Fruit fly (Drosophila melanogaster): ENCODE measurements around the gene Pburs.

Pburs gene

dm6 chr2L:14367274-14367669, 49.9 kb downstream of the Pburs start (continued):
- TF ChIP-seq CG15011 (GFP tag; optimal IDR thresholded peaks at IDR 0.05), result peak; percentile 20
- TF ChIP-seq tio (GFP tag; optimal IDR thresholded peaks at IDR 0.05), result no peak
- TF ChIP-seq dmrt11E (tag; optimal IDR thresholded peaks at IDR 0.05), result peak; percentile 28
- TF ChIP-seq CG7786 (GFP tag; optimal IDR thresholded peaks at IDR 0.05), result no peak
- no peak for TF ChIP-seq pan (optimal IDR thresholded peaks at IDR 0.05)
- peak in 1 of 2 experiments; percentile 32 for TF ChIP-seq pan (GFP tag; optimal IDR thresholded peaks at IDR 0.05 in 1 of 2, IDR thresholded peaks at IDR 0.05 in 1 of 2)
- peak; percentile 54 for TF ChIP-seq Xbp1 (GFP tag; optimal IDR thresholded peaks at IDR 0.05)
- TF ChIP-seq Myb (GFP tag; optimal IDR thresholded peaks at IDR 0.05), result no peak
- no peak for TF ChIP-seq Bteb2 (GFP tag; optimal IDR thresholded peaks at IDR 0.05)
- TF ChIP-seq pzg (GFP tag; optimal IDR thresholded peaks at IDR 0.05), result no peak
- peak; percentile 50 for TF ChIP-seq Ada2b (GFP tag; IDR thresholded peaks at IDR 0.05)
- TF ChIP-seq ranshi (GFP tag; IDR thresholded peaks at IDR 0.05), result no peak
- TF ChIP-seq Max (GFP tag; optimal IDR thresholded peaks at IDR 0.05), result peak; percentile 31
- TF ChIP-seq schlank (tag; optimal IDR thresholded peaks at IDR 0.05), result no peak
- TF ChIP-seq CG10209 (GFP tag; optimal IDR thresholded peaks at IDR 0.05), result peak; percentile 5
- TF ChIP-seq Hr78 (GFP tag; optimal IDR thresholded peaks at IDR 0.05), result peak in 1 of 2 experiments; percentile 16
- TF ChIP-seq CG4707 (GFP tag; optimal IDR thresholded peaks at IDR 0.05), result no peak
- TF ChIP-seq gem (tag; optimal IDR thresholded peaks at IDR 0.05), result peak; percentile 37
- TF ChIP-seq CG4820 (GFP tag; optimal IDR thresholded peaks at IDR 0.05), result peak; percentile 66
- 0 out of 3 replicates have a peak, but pooled peaks have one; percentile 29 for TF ChIP-seq jigr1 (GFP tag; IDR thresholded peaks at IDR 0.05)
- TF ChIP-seq nau (GFP tag; optimal IDR thresholded peaks at IDR 0.05), result peak; percentile 44
- no peak for TF ChIP-seq zf30C (GFP tag; optimal IDR thresholded peaks at IDR 0.05)
- no peak for TF ChIP-seq CTCF (GFP tag; optimal IDR thresholded peaks at IDR 0.05)
- no peak for TF ChIP-seq CG1832 (GFP tag; optimal IDR thresholded peaks at IDR 0.05)
- no peak for TF ChIP-seq CG8944 (GFP tag; optimal IDR thresholded peaks at IDR 0.05)
- no peak for TF ChIP-seq CG6175 (GFP tag; IDR thresholded peaks at IDR 0.05)
- TF ChIP-seq CG12104 (GFP tag; optimal IDR thresholded peaks at IDR 0.05), result peak; percentile 33
- peak; percentile 18; the same call in 1 of the 3 replicates for TF ChIP-seq croc (GFP tag; conservative IDR thresholded peaks at IDR 0.05)
- peak; percentile 60 for TF ChIP-seq Fer1 (GFP tag; optimal IDR thresholded peaks at IDR 0.05)
- TF ChIP-seq H2.0 (GFP tag; IDR thresholded peaks at IDR 0.05), result no peak
- peak; percentile 2 for TF ChIP-seq CG8359 (GFP tag; optimal IDR thresholded peaks at IDR 0.05; ENCODE audit: borderline replicate concordance)
- peak; percentile 23 for TF ChIP-seq CG1233 (GFP tag; optimal IDR thresholded peaks at IDR 0.05)
- no peak for TF ChIP-seq Adf1 (GFP tag; IDR thresholded peaks at IDR 0.05)
- TF ChIP-seq peb (GFP tag; IDR thresholded peaks at IDR 0.05), result no peak
- TF ChIP-seq pita (GFP tag; optimal IDR thresholded peaks at IDR 0.05), result no peak
- TF ChIP-seq sima (GFP tag; optimal IDR thresholded peaks at IDR 0.05), result no peak
- TF ChIP-seq CG7987 (GFP tag; optimal IDR thresholded peaks at IDR 0.05), result no peak
- TF ChIP-seq dm (GFP tag; optimal IDR thresholded peaks at IDR 0.05), result no peak
- no peak for TF ChIP-seq tll (GFP tag; optimal IDR thresholded peaks at IDR 0.05)
- no peak for TF ChIP-seq odd (GFP tag; optimal IDR thresholded peaks at IDR 0.05)
- no peak for TF ChIP-seq ATbp (GFP tag; optimal IDR thresholded peaks at IDR 0.05)
- TF ChIP-seq CG32767 (GFP tag; IDR thresholded peaks at IDR 0.05), result no peak
- TF ChIP-seq Usf (GFP tag; optimal IDR thresholded peaks at IDR 0.05), result no peak
- TF ChIP-seq vvl (GFP tag; IDR thresholded peaks at IDR 0.05), result peak; percentile 39; the same call in 1 of the 2 replicates
- TF ChIP-seq lab (GFP tag; optimal IDR thresholded peaks at IDR 0.05), result peak; percentile 33
- peak; percentile 33 for TF ChIP-seq CG30431 (GFP tag; optimal IDR thresholded peaks at IDR 0.05)
- peak; percentile 42 for TF ChIP-seq Nf-YC (tag; optimal IDR thresholded peaks at IDR 0.05)
- peak; percentile 33 for TF ChIP-seq tap (tag; optimal IDR thresholded peaks at IDR 0.05)
- TF ChIP-seq CG11560 (tag; IDR thresholded peaks at IDR 0.05), result no peak
- TF ChIP-seq maf-S (GFP tag; optimal IDR thresholded peaks at IDR 0.05), result no peak
- no peak for TF ChIP-seq Lpt (GFP tag; optimal IDR thresholded peaks at IDR 0.05)
- no peak for TF ChIP-seq CG17802 (tag; optimal IDR thresholded peaks at IDR 0.05)
